Worm (Caenorhabditis elegans) whole organism, late embryonic: Measurements from ENCODE around the gene ncx-9.

Experiments
- F13H6.1 ChIP-seq: sonication (generic microtip); optimal IDR thresholded peaks from 2 replicates; lab custom pipeline; 2016; ENCODE audit warnings: missing genetic modification characterization, missing compliant biosample characterization
- pha-4 ChIP-seq: fragments of 150-350 bp; optimal IDR thresholded peaks from 2 replicates; lab custom pipeline; 2018; ENCODE audit warnings: missing biosample characterization, missing genetic modification reagents, missing genetic modification characterization

ce11 chrV:4980094-4980493 lies 15.0 kb downstream of the ncx-9 start:
- no peak for TF ChIP-seq pha-4 (tag; lab: Kevin White, UChicago)
- no peak for TF ChIP-seq F13H6.1 (tag; lab: Kevin White, UChicago)
